Fruit fly (Drosophila melanogaster) whole organism, pupa: ENCODE measurements around the gene chas.

Source experiments
- CG10348 ChIP-seq: fragments of 200-800 bp; sonication (Bioruptor generic); IDR thresholded peaks from 2 replicates; pipeline ENCODE4 v1.3.6; 2022; ENCODE audit warnings: missing biosample characterization, missing genetic modification characterization
- CG12605 ChIP-seq: fragments of 200-800 bp; sonication (Bioruptor generic); IDR thresholded peaks from 2 replicates; pipeline ENCODE4 v1.3.6; 2022; ENCODE audit warnings: missing biosample characterization, missing genetic modification characterization
- CG13204 ChIP-seq: fragments of 200-800 bp; sonication (Bioruptor generic); optimal IDR thresholded peaks from 2 replicates; lab custom pipeline; 2018; ENCODE audit warnings: missing biosample characterization, mild to moderate bottlenecking, missing genetic modification characterization, moderate library complexity
- CG14655 ChIP-seq: fragments of 200-800 bp; sonication (Bioruptor generic); optimal IDR thresholded peaks from 3 replicates; lab custom pipeline; 2017; ENCODE audit warnings: mild to moderate bottlenecking, missing biosample characterization, missing genetic modification reagents, missing genetic modification characterization
- CG15710 ChIP-seq: fragments of 200-800 bp; sonication (Bioruptor generic); optimal IDR thresholded peaks from 2 replicates; lab custom pipeline; 2018; ENCODE audit warnings: missing biosample characterization, mild to moderate bottlenecking, missing genetic modification characterization, moderate library complexity
- CG17806 ChIP-seq: fragments of 200-800 bp; sonication (Bioruptor generic); optimal IDR thresholded peaks from 2 replicates; lab custom pipeline; 2018; ENCODE audit warnings: missing biosample characterization, mild to moderate bottlenecking, missing genetic modification characterization, moderate library complexity
- CG32121 ChIP-seq: fragments of 200-800 bp; sonication (Bioruptor generic); IDR thresholded peaks from 2 replicates; pipeline ENCODE4 v1.3.6; 2022; ENCODE audit warnings: missing biosample characterization, missing genetic modification characterization
- CG34367 ChIP-seq: fragments of 200-800 bp; sonication (Bioruptor generic); optimal IDR thresholded peaks from 2 replicates; lab custom pipeline; 2018; ENCODE audit warnings: missing biosample characterization, mild to moderate bottlenecking, missing genetic modification characterization
- CG4496 ChIP-seq: fragments of 200-800 bp; sonication (Bioruptor generic); IDR thresholded peaks from 3 replicates; pipeline ENCODE4 v1.3.6; 2022; ENCODE audit warnings: missing biosample characterization, missing genetic modification characterization
- CG8159 ChIP-seq: fragments of 200-800 bp; sonication (Bioruptor generic); optimal IDR thresholded peaks from 3 replicates; lab custom pipeline; 2018; ENCODE audit warnings: missing biosample characterization, mild to moderate bottlenecking, missing genetic modification characterization, moderate library complexity
- CG8301 ChIP-seq: fragments of 200-800 bp; sonication (Bioruptor generic); optimal IDR thresholded peaks from 2 replicates; lab custom pipeline; 2018; ENCODE audit warnings: missing biosample characterization, mild to moderate bottlenecking, missing genetic modification characterization
- CG9948 ChIP-seq: fragments of 200-800 bp; sonication (Bioruptor generic); optimal IDR thresholded peaks from 2 replicates; lab custom pipeline; 2018; ENCODE audit warnings: missing biosample characterization, mild to moderate bottlenecking, missing genetic modification characterization, moderate library complexity
- D1 ChIP-seq: fragments of 200-800 bp; sonication (Bioruptor generic); optimal IDR thresholded peaks from 2 replicates; lab custom pipeline; 2018; ENCODE audit warnings: missing biosample characterization, mild to moderate bottlenecking, missing genetic modification characterization, moderate library complexity
- EcR ChIP-seq: fragments of 200-800 bp; sonication (Bioruptor generic); optimal IDR thresholded peaks from 3 replicates; lab custom pipeline; 2019; ENCODE audit warnings: missing biosample characterization, missing genetic modification characterization, mild to moderate bottlenecking, moderate library complexity, missing genetic modification reagents
- Ets98B ChIP-seq: fragments of 200-800 bp; sonication (Bioruptor generic); IDR thresholded peaks from 2 replicates; pipeline ENCODE4 v1.3.6; 2022; ENCODE audit warnings: missing biosample characterization, missing genetic modification characterization
- Pif1A ChIP-seq: fragments of 200-800 bp; sonication (Bioruptor generic); optimal IDR thresholded peaks from 3 replicates; lab custom pipeline; 2016; ENCODE audit warnings: missing biosample characterization, missing genetic modification characterization
- Pif1B ChIP-seq: fragments of 200-800 bp; sonication (Bioruptor generic); optimal IDR thresholded peaks from 3 replicates; lab custom pipeline; 2016; ENCODE audit warnings: missing biosample characterization, missing genetic modification characterization
- Snoo ChIP-seq: fragments of 200-800 bp; sonication (Bioruptor generic); optimal IDR thresholded peaks from 3 replicates; lab custom pipeline; 2017; ENCODE audit warnings: missing biosample characterization, mild to moderate bottlenecking, missing genetic modification characterization, inconsistent platforms
- fd96Ca ChIP-seq: fragments of 200-800 bp; sonication (Bioruptor generic); IDR thresholded peaks from 3 replicates; pipeline ENCODE4 v1.3.6; 2022; ENCODE audit warnings: missing biosample characterization, missing genetic modification characterization
- gl ChIP-seq: fragments of 200-800 bp; sonication (Bioruptor generic); optimal IDR thresholded peaks from 2 replicates; lab custom pipeline; 2018; ENCODE audit warnings: missing biosample characterization, mild to moderate bottlenecking, missing genetic modification characterization
- rn ChIP-seq: fragments of 200-800 bp; sonication (Bioruptor generic); IDR thresholded peaks from 2 replicates; pipeline ENCODE4 v1.3.6; 2022; ENCODE audit warnings: missing biosample characterization, missing genetic modification characterization

Gene chas

DNA sequence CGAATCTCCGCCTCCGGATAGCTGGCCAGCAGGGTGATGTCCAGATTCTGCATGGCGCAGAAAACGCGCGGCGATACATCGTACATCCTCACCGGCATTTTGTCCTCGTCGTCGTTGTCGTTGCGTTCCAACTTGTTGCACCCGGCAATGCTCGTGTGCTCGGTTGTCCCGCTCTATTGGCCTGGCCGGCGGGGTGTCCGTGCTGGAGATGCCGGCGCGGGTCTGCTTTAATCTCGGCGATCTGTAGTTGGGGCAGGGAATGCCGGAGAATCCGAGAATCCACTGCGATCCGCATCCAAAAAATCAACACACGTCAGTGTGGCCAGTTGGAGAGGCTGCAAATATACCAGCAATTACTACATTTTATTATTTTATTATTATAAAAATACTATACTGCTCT, 42.0 kb downstream of the chas start, which contains the start of gene IntS2:
IntS2 (minus strand) TSS at position 318 of the 400 bp plus-strand sequence.
- no peak for TF ChIP-seq D1
- no peak for TF ChIP-seq gl (tag; lab: Kevin White, UChicago)
- TF ChIP-seq Ets98B: no peak
- no peak for TF ChIP-seq Snoo
- peak; percentile 33; the same call in 1 of the 2 replicates for TF ChIP-seq CG12605 (GFP tag; lab: Robert Waterston, UW)
- TF ChIP-seq CG34367 (tag; lab: Kevin White, UChicago): no peak
- TF ChIP-seq EcR (GFP tag; lab: Kevin White, UChicago): no peak
- no peak for TF ChIP-seq CG14655 (GFP tag; lab: Kevin White, UChicago)
- TF ChIP-seq, all 21 proteins: peak for 1

dm6 chrX:17651998-17652738, 46.4 kb downstream of the chas start, which contains the start of gene RhoGAPp190:
Gene RhoGAPp190, minus strand, starts transcription at chrX:17652562.
- TF ChIP-seq CG13204 (GFP tag; lab: Kevin White, UChicago) (peak; percentile 15), fd96Ca (0 out of 3 replicates have a peak, but pooled peaks have one; percentile 35), EcR (GFP tag; lab: Kevin White, UChicago) (no peak)

dm6 chrX:17651216-17651997, 47.1 kb downstream of the chas start:
- no peak for TF ChIP-seq CG10348
- no peak for TF ChIP-seq CG9948 (tag; lab: Kevin White, UChicago)
- no peak for TF ChIP-seq fd96Ca
- no peak for TF ChIP-seq gl (tag; lab: Kevin White, UChicago)
- TF ChIP-seq CG17806 (tag; lab: Kevin White, UChicago): no peak
- peak; percentile 46 for TF ChIP-seq EcR (GFP tag; lab: Kevin White, UChicago)
- no peak for TF ChIP-seq CG14655 (GFP tag; lab: Kevin White, UChicago)
- no peak for TF ChIP-seq Snoo
- TF ChIP-seq CG13204 (GFP tag; lab: Kevin White, UChicago): peak; percentile 35
- TF ChIP-seq CG32121 (GFP tag; lab: Robert Waterston, UW): no peak
- no peak for TF ChIP-seq CG15710 (tag; lab: Kevin White, UChicago)

DNA sequence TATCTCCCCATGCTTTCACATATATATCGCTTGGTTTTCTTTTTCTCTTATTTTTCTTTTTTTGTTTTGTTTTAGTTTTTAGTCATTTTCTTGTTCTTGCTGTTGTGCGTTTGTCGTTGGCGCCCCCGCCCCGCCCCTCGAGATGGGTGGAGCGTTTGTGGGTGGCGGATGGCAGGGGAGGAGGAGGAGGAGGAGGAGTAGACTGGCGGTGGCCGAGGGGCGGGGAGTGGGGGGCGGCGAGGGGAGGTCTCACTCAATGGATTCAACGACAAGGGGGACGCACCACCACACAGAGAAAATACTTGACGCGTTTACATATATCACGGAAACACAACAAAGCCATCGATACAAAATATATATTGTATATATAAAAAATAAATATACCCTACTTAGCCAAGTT, 57.7 kb downstream of the chas start:
- TF ChIP-seq CG13204 (GFP tag; lab: Kevin White, UChicago): no peak
- TF ChIP-seq CG4496: 0 out of 3 replicates have a peak, but pooled peaks have one; percentile 34
- TF ChIP-seq CG32121 (GFP tag; lab: Robert Waterston, UW): 0 out of 2 replicates have a peak, but pooled peaks have one; percentile 11

DNA sequence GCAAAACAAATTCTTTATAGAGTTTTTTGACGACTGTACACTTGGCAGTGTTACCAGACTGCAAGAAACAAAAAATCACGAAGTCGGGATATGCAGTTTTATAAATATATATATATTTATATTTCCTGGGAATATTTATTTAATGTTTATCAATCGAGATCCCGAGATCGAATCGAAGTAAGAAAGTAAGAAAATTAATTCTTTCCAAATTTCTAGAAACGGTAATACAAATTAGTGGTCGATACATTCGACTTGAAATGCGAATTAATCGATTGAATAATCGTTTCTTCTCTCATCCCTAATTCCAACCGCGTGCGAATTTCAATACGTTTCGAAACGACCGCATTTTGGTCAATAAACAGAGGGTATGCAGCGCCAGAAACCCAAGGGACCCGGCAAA, 62.5 kb downstream of the chas start, which contains the start of the genes CG8289 and CG5800:
CG8289 (minus strand) TSS at position 44 of the 400 bp plus-strand sequence.
CG5800 (plus strand) TSS at position 281 of the 400 bp plus-strand sequence.
- TF ChIP-seq Pif1A (no peak), CG8159 (tag; lab: Kevin White, UChicago) (no peak), Snoo (no peak), fd96Ca (no peak), CG8301 (no peak), CG32121 (GFP tag; lab: Robert Waterston, UW) (no peak), EcR (GFP tag; lab: Kevin White, UChicago) (no peak), Ets98B (no peak), CG4496 (no peak), D1 (no peak), CG14655 (GFP tag; lab: Kevin White, UChicago) (no peak), rn (GFP tag; lab: Robert Waterston, UW) (no peak), gl (tag; lab: Kevin White, UChicago) (no peak)
- TF ChIP-seq, all 21 proteins: peak for 0

- TF ChIP-seq CG34367 (tag; lab: Kevin White, UChicago) (peak; percentile 35), CG8301 (peak; percentile 31), CG15710 (tag; lab: Kevin White, UChicago) (peak; percentile 60), fd96Ca (no peak; the same call in 2 of the 3 replicates), CG32121 (GFP tag; lab: Robert Waterston, UW) (peak; percentile 74), D1 (no peak), rn (GFP tag; lab: Robert Waterston, UW) (peak; percentile 66), CG9948 (tag; lab: Kevin White, UChicago) (peak; percentile 51), Ets98B (peak; percentile 77), CG17806 (tag; lab: Kevin White, UChicago) (peak; percentile 57), Pif1B (GFP tag; lab: Kevin White, UChicago) (no peak), Pif1A (no peak), CG13204 (GFP tag; lab: Kevin White, UChicago) (no peak), Snoo (peak; percentile 38), CG10348 (no peak), CG8159 (tag; lab: Kevin White, UChicago) (peak; percentile 43), EcR (GFP tag; lab: Kevin White, UChicago) (no peak), CG12605 (GFP tag; lab: Robert Waterston, UW) (peak; percentile 61), CG4496 (peak; percentile 88), CG14655 (GFP tag; lab: Kevin White, UChicago) (no peak), gl (tag; lab: Kevin White, UChicago) (no peak)
Measured at dm6 chrX:17631996-17632612, 66.4 kb downstream of the chas start, which contains the start of the genes corolla and ND-24. Gene corolla, minus strand, starts transcription at chrX:17632047. Gene ND-24, plus strand, starts transcription at chrX:17632089.
